Fruit fly (Drosophila melanogaster): Measurements from ENCODE around the gene unc.

The unc gene

dm6 chrX:21127267-21127666, 10.6 kb upstream of the unc start:
- TF ChIP-seq CG2120 (GFP tag; optimal IDR thresholded peaks at IDR 0.05) (peak; percentile 44), lilli (GFP tag; optimal IDR thresholded peaks at IDR 0.05) (peak; percentile 19), prd (optimal IDR thresholded peaks at IDR 0.05) (no peak), prd (GFP tag; IDR thresholded peaks at IDR 0.05) (peak; percentile 32; the same call in 1 of the 3 replicates), CG9215 (GFP tag; IDR thresholded peaks at IDR 0.05) (peak; percentile 18; the same call in 1 of the 2 replicates), sc (optimal IDR thresholded peaks at IDR 0.05) (no peak), sc (GFP tag; optimal IDR thresholded peaks at IDR 0.05) (no peak), Drgx (GFP tag; IDR thresholded peaks at IDR 0.05) (0 out of 2 replicates have a peak, but pooled peaks have one; percentile 22), Rfx (GFP tag; IDR thresholded peaks at IDR 0.05) (peak; percentile 60; the same call in 1 of the 2 replicates), slbo (GFP tag; IDR thresholded peaks at IDR 0.05) (peak; percentile 63), CG32532 (GFP tag; IDR thresholded peaks at IDR 0.05) (peak; percentile 64; the same call in 1 of the 2 replicates), onecut (GFP tag; IDR thresholded peaks at IDR 0.05) (no peak), CG9932 (GFP tag; IDR thresholded peaks at IDR 0.05) (peak; percentile 68; the same call in 1 of the 2 replicates), Camta (GFP tag; optimal IDR thresholded peaks at IDR 0.05) (no peak), nom (GFP tag; optimal IDR thresholded peaks at IDR 0.05) (peak; percentile 19), al (GFP tag; IDR thresholded peaks at IDR 0.05) (peak; percentile 50; the same call in 1 of the 2 replicates), Hr51 (GFP tag; optimal IDR thresholded peaks at IDR 0.05) (no peak), Dbx (GFP tag; IDR thresholded peaks at IDR 0.05) (peak; percentile 41; the same call in 1 of the 3 replicates), Meics (GFP tag; optimal IDR thresholded peaks at IDR 0.05) (peak; percentile 20), CG13894 (tag; optimal IDR thresholded peaks at IDR 0.05) (peak; percentile 10), CG3407 (GFP tag; optimal IDR thresholded peaks at IDR 0.05) (no peak), wor (GFP tag; IDR thresholded peaks at IDR 0.05) (no peak)

DNA sequence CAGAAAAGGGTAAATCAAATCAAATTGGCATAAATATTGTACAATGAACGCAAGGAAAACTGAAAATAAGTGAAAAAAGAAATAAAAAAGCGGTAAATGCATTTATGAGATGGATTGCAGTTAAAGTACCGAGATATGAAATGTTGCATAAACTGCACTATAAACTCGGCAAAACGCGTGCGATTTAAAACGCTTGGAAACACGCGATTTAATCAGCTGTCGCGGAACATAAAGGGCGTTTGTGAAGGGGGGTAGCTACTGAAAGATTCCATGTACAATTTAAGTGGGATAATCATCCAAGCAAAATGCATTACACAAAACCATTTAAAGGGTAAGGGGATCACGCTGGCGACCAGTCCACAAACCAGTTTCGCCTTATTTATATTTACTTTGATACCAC, 10.1 kb upstream of the unc start:
- TF ChIP-seq CG8359 (GFP tag; optimal IDR thresholded peaks at IDR 0.05; ENCODE audit: borderline replicate concordance) (peak; percentile 94), Bgb (GFP tag; IDR thresholded peaks at IDR 0.05; ENCODE audit: partially characterized antibody) (no peak)

DNA sequence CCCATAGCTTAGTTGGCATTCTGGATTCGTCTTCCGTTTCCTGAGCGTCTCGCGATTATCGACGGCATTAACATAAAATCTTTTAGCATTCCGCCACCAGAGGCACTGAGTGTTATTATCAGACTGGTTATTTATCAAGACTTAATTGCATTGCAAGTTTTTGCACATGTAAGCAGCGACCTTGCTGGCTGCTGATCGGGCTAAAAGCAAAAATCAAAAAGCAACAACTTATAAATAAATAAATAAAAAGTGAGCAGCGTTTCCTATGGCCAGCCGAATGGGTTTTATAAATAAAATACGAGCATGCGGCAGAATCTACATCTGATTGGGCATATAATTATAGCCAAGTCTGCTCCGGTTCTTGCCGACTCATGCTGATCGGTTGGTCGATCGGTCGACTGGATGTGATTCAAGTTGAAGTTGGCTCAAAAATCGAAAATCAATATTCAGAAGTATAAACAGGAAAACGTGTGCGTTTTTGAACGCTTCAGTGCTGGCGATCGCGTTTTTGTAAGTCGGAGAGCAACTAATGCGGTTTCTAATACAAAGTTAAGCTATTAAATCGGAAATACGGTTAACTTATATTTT, 9.3 kb upstream of the unc start:
- TF ChIP-seq CG10565 (GFP tag; optimal IDR thresholded peaks at IDR 0.05) (no peak), CG8944 (GFP tag; optimal IDR thresholded peaks at IDR 0.05) (no peak), Atf3 (GFP tag; optimal IDR thresholded peaks at IDR 0.05) (no peak), Opbp (GFP tag; IDR thresholded peaks at IDR 0.05; ENCODE audit: partially characterized antibody) (no peak), Lhr (GFP tag; optimal IDR thresholded peaks at IDR 0.05) (no peak), CG13894 (tag; optimal IDR thresholded peaks at IDR 0.05) (peak; percentile 90)

- TF ChIP-seq CG11723 (GFP tag; optimal IDR thresholded peaks at IDR 0.05), result no peak
- peak; percentile 30 for TF ChIP-seq CG30431 (GFP tag; optimal IDR thresholded peaks at IDR 0.05)
- TF ChIP-seq Dp (GFP tag; optimal IDR thresholded peaks at IDR 0.05), result no peak
- peak; percentile 13 for TF ChIP-seq corto (GFP tag; optimal IDR thresholded peaks at IDR 0.05)
- TF ChIP-seq hbn (GFP tag; IDR thresholded peaks at IDR 0.05; ENCODE audit: partially characterized antibody), result no peak
- TF ChIP-seq nau (GFP tag; optimal IDR thresholded peaks at IDR 0.05), result peak; percentile 15
- TF ChIP-seq h (optimal IDR thresholded peaks at IDR 0.05), result no peak
- TF ChIP-seq CG7839 (tag; optimal IDR thresholded peaks at IDR 0.05), result peak; percentile 84
- TF ChIP-seq CG30403 (GFP tag; optimal IDR thresholded peaks at IDR 0.05), result peak; percentile 76
- TF ChIP-seq CG1603 (tag; optimal IDR thresholded peaks at IDR 0.05), result peak; percentile 79
- no peak for TF ChIP-seq Nf-YC (tag; optimal IDR thresholded peaks at IDR 0.05)
- TF ChIP-seq HLHmδ (GFP tag; optimal IDR thresholded peaks at IDR 0.05), result no peak
- TF ChIP-seq ken (GFP tag; IDR thresholded peaks at IDR 0.05), result peak; percentile 56; the same call in 1 of the 3 replicates
- peak; percentile 84 for TF ChIP-seq Ets65A (GFP tag)
- peak; percentile 53 for TF ChIP-seq CG12659 (GFP tag; optimal IDR thresholded peaks at IDR 0.05)
- TF ChIP-seq PHDP (tag; optimal IDR thresholded peaks at IDR 0.05), result peak; percentile 81
- no peak for TF ChIP-seq CG31365 (tag; optimal IDR thresholded peaks at IDR 0.05)
- no peak for TF ChIP-seq ash1 (GFP tag; optimal IDR thresholded peaks at IDR 0.05)
Observed at dm6 chrX:21124176-21124575, 7.5 kb upstream of the unc start.

All from whole organism, embryonic.